Worm (Caenorhabditis elegans) whole organism, late embryonic: ENCODE results near the gene ent-7.

Experiments used
- F13H6.1 ChIP-seq: sonication (generic microtip); optimal IDR thresholded peaks from 2 replicates; lab custom pipeline; 2016; ENCODE audit warnings: missing genetic modification characterization, missing compliant biosample characterization
- K02D7.2 ChIP-seq: sonication (generic microtip); optimal IDR thresholded peaks from 2 replicates; lab custom pipeline; 2017; ENCODE audit warnings: mild to moderate bottlenecking, missing genetic modification characterization, missing compliant biosample characterization
- T23F11.4 ChIP-seq: fragments of 200-800 bp; sonication (Bioruptor generic); optimal IDR thresholded peaks from 2 replicates; lab custom pipeline; 2018; ENCODE audit warnings: mild to moderate bottlenecking, missing genetic modification characterization, missing compliant biosample characterization
- ama-1 ChIP-seq: fragments of 150-350 bp; optimal IDR thresholded peaks from 2 replicates; lab custom pipeline; 2014
- ceh-22 ChIP-seq: sonication (generic microtip); optimal IDR thresholded peaks from 2 replicates; lab custom pipeline; 2017; ENCODE audit warnings: missing biosample characterization, missing genetic modification characterization
- ceh-24 ChIP-seq: sonication (generic microtip); optimal IDR thresholded peaks from 2 replicates; lab custom pipeline; 2016; ENCODE audit warnings: mild to moderate bottlenecking, missing genetic modification characterization, missing compliant biosample characterization
- ceh-31 ChIP-seq: sonication (generic microtip); optimal IDR thresholded peaks from 2 replicates; lab custom pipeline; 2016; ENCODE audit warnings: missing genetic modification characterization, missing compliant biosample characterization
- ceh-34 ChIP-seq: sonication (generic microtip); optimal IDR thresholded peaks from 2 replicates; lab custom pipeline; 2016; ENCODE audit warnings: mild to moderate bottlenecking, missing genetic modification characterization, missing compliant biosample characterization
- ceh-9 ChIP-seq: sonication (generic microtip); optimal IDR thresholded peaks from 2 replicates; lab custom pipeline; 2016; ENCODE audit warnings: mild to moderate bottlenecking, missing genetic modification characterization, inconsistent platforms, missing compliant biosample characterization
- che-1 ChIP-seq: sonication (generic microtip); optimal IDR thresholded peaks from 2 replicates; lab custom pipeline; 2016; ENCODE audit warnings: mild to moderate bottlenecking, missing genetic modification characterization, missing compliant biosample characterization
- dmd-4 ChIP-seq: sonication (generic microtip); optimal IDR thresholded peaks from 2 replicates; lab custom pipeline; 2016; ENCODE audit warnings: borderline replicate concordance, missing genetic modification characterization, missing compliant biosample characterization
- elt-2 ChIP-seq: sonication (generic microtip); optimal IDR thresholded peaks from 2 replicates; lab custom pipeline; 2016; ENCODE audit warnings: missing genetic modification reagents, missing genetic modification characterization, missing compliant biosample characterization
- ets-4 ChIP-seq: sonication (generic microtip); optimal IDR thresholded peaks from 2 replicates; lab custom pipeline; 2016; ENCODE audit warnings: missing genetic modification characterization, missing compliant biosample characterization
- eyg-1 ChIP-seq: sonication (generic microtip); optimal IDR thresholded peaks from 2 replicates; lab custom pipeline; 2016; ENCODE audit warnings: missing genotype, missing genetic modification characterization, missing compliant biosample characterization
- fkh-6 ChIP-seq: sonication (generic microtip); optimal IDR thresholded peaks from 2 replicates; lab custom pipeline; 2016; ENCODE audit warnings: missing genetic modification characterization, missing compliant biosample characterization
- hlh-13 ChIP-seq: fragments of 200-800 bp; sonication (Bioruptor generic); optimal IDR thresholded peaks from 2 replicates; lab custom pipeline; 2018; ENCODE audit warnings: mild to moderate bottlenecking, missing genetic modification characterization, missing compliant biosample characterization
- hlh-8 ChIP-seq: sonication (generic microtip); optimal IDR thresholded peaks from 2 replicates; lab custom pipeline; 2016; ENCODE audit warnings: missing genotype, missing genetic modification characterization, missing compliant biosample characterization
- lin-11 ChIP-seq: fragments of 200-800 bp; sonication (Bioruptor generic); optimal IDR thresholded peaks from 2 replicates; lab custom pipeline; 2018; ENCODE audit warnings: mild to moderate bottlenecking, missing genetic modification characterization, missing compliant biosample characterization
- mec-3 ChIP-seq: sonication (generic microtip); optimal IDR thresholded peaks from 2 replicates; lab custom pipeline; 2016; ENCODE audit warnings: borderline replicate concordance, missing genetic modification characterization, missing compliant biosample characterization
- nfya-1 ChIP-seq: sonication (generic microtip); optimal IDR thresholded peaks from 2 replicates; lab custom pipeline; 2017; ENCODE audit warnings: missing genetic modification characterization, mild to moderate bottlenecking, missing compliant biosample characterization, antibody characterized with exemption, moderate library complexity
- npax-4 ChIP-seq: sonication (generic microtip); optimal IDR thresholded peaks from 2 replicates; lab custom pipeline; 2016; ENCODE audit warnings: missing genetic modification characterization, missing compliant biosample characterization
- odd-2 ChIP-seq: sonication (generic microtip); optimal IDR thresholded peaks from 2 replicates; lab custom pipeline; 2017; ENCODE audit warnings: antibody characterized with exemption, mild to moderate bottlenecking, missing genetic modification characterization, missing compliant biosample characterization
- pat-9 ChIP-seq: fragments of 200-800 bp; sonication (Bioruptor generic); optimal IDR thresholded peaks from 2 replicates; lab custom pipeline; 2018; ENCODE audit warnings: mild to moderate bottlenecking, missing genetic modification characterization, moderate library complexity, missing compliant biosample characterization
- pax-1 ChIP-seq: fragments of 150-350 bp; optimal IDR thresholded peaks from 2 replicates; lab custom pipeline; 2014; ENCODE audit warnings: missing biosample characterization, missing genetic modification characterization
- pha-2 ChIP-seq: sonication (generic microtip); optimal IDR thresholded peaks from 2 replicates; lab custom pipeline; 2017; ENCODE audit warnings: mild to moderate bottlenecking, missing genetic modification characterization, missing compliant biosample characterization
- pha-4 ChIP-seq: fragments of 150-350 bp; optimal IDR thresholded peaks from 2 replicates; lab custom pipeline; 2018; ENCODE audit warnings: missing biosample characterization, missing genetic modification reagents, missing genetic modification characterization
- pqm-1 ChIP-seq: sonication (generic microtip); optimal IDR thresholded peaks from 2 replicates; lab custom pipeline; 2016; ENCODE audit warnings: missing genetic modification characterization, missing compliant biosample characterization
- ref-2 ChIP-seq: sonication (generic microtip); optimal IDR thresholded peaks from 2 replicates; lab custom pipeline; 2016; ENCODE audit warnings: missing genetic modification characterization, missing compliant biosample characterization
- sox-4 ChIP-seq: sonication (generic microtip); optimal IDR thresholded peaks from 2 replicates; lab custom pipeline; 2017; ENCODE audit warnings: mild to moderate bottlenecking, missing genetic modification characterization, inconsistent platforms, missing compliant biosample characterization
- tbx-2 ChIP-seq: sonication (generic microtip); optimal IDR thresholded peaks from 2 replicates; lab custom pipeline; 2016; ENCODE audit warnings: missing genetic modification characterization, missing compliant biosample characterization
- ttx-3 ChIP-seq: sonication (generic microtip); optimal IDR thresholded peaks from 2 replicates; lab custom pipeline; 2016; ENCODE audit warnings: missing genetic modification reagents, missing genetic modification characterization, missing compliant biosample characterization
- unc-42 ChIP-seq: sonication (generic microtip); optimal IDR thresholded peaks from 2 replicates; lab custom pipeline; 2016; ENCODE audit warnings: missing genotype, missing genetic modification characterization, missing compliant biosample characterization
- unc-86 ChIP-seq: sonication (generic microtip); optimal IDR thresholded peaks from 2 replicates; lab custom pipeline; 2016; ENCODE audit warnings: missing genetic modification characterization, missing compliant biosample characterization
- ztf-16 ChIP-seq: sonication (generic microtip); optimal IDR thresholded peaks from 2 replicates; lab custom pipeline; 2017; ENCODE audit warnings: missing genetic modification characterization, missing compliant biosample characterization

Gene ent-7

ce11 chrIV:10036966-10037365 is 19.9 kb downstream of the ent-7 start, which contains the start of gene F44D12.10:
Gene F44D12.10, minus strand, starts transcription at chrIV:10037066.
- TF ChIP-seq nfya-1 (tag; lab: Kevin White, UChicago): no peak
- TF ChIP-seq pha-4 (tag; lab: Kevin White, UChicago): no peak
- no peak for TF ChIP-seq pha-2 (tag; lab: Kevin White, UChicago)
- no peak for TF ChIP-seq pat-9
- TF ChIP-seq fkh-6 (tag; lab: Kevin White, UChicago): no peak
- no peak for TF ChIP-seq ceh-34 (tag; lab: Kevin White, UChicago)
- no peak for TF ChIP-seq ama-1 (lab: Kevin White, UChicago)
- TF ChIP-seq F13H6.1 (tag; lab: Kevin White, UChicago): no peak
- no peak for TF ChIP-seq eyg-1 (tag; lab: Kevin White, UChicago)
- TF ChIP-seq pax-1 (tag; lab: Kevin White, UChicago): no peak
- no peak for TF ChIP-seq sox-4 (tag; lab: Kevin White, UChicago)
- TF ChIP-seq ztf-16 (tag; lab: Kevin White, UChicago): no peak
- TF ChIP-seq ceh-22 (tag; lab: Kevin White, UChicago): no peak
- no peak for TF ChIP-seq pqm-1 (tag; lab: Kevin White, UChicago)
- TF ChIP-seq ceh-24 (tag; lab: Kevin White, UChicago): no peak
- TF ChIP-seq mec-3 (tag; lab: Kevin White, UChicago): no peak
- TF ChIP-seq npax-4 (tag; lab: Kevin White, UChicago): no peak
- TF ChIP-seq K02D7.2 (tag; lab: Kevin White, UChicago): no peak
- TF ChIP-seq ceh-31 (tag; lab: Kevin White, UChicago): no peak
- no peak for TF ChIP-seq dmd-4

DNA sequence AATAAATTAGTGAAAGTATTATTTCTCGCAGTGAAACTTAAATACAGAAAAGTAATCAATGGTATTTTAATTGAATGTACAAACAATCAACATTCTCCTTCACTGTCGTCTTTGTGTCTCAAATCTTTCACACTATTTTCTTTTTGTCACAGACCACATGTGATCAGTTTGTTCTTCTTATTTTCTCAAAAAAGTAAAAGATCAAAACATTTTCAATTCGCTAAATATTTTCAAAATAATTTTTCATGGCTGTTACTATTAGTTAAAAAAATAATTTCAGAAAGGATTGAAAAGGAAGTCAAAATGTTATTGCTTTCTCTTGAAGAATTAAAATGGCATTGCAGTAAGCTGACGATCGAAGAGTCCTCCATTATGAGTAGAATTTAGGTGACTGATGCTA is 23.7 kb downstream of the ent-7 start, which contains the start of gene dhs-31:
Gene dhs-31, minus strand, starts transcription at position 101 of the 400 bp plus-strand sequence.
- no peak for TF ChIP-seq ref-2 (tag; lab: Kevin White, UChicago)
- no peak for TF ChIP-seq T23F11.4 (GFP tag; lab: Kevin White, UChicago)
- TF ChIP-seq che-1 (tag; lab: Kevin White, UChicago): no peak
- no peak for TF ChIP-seq unc-42 (tag; lab: Kevin White, UChicago)
- TF ChIP-seq ttx-3 (tag; lab: Kevin White, UChicago): no peak
- TF ChIP-seq odd-2 (tag; lab: Kevin White, UChicago): no peak

ce11 chrIV:10042881-10043280 is 25.8 kb downstream of the ent-7 start, which contains the start of gene frk-1:
Gene frk-1, plus strand, starts transcription at chrIV:10043181.
- TF ChIP-seq lin-11 (tag; lab: Kevin White, UChicago) (no peak), pat-9 (no peak), elt-2 (tag; lab: Kevin White, UChicago) (no peak)
- TF ChIP-seq, all 69 proteins: peak for 0

DNA sequence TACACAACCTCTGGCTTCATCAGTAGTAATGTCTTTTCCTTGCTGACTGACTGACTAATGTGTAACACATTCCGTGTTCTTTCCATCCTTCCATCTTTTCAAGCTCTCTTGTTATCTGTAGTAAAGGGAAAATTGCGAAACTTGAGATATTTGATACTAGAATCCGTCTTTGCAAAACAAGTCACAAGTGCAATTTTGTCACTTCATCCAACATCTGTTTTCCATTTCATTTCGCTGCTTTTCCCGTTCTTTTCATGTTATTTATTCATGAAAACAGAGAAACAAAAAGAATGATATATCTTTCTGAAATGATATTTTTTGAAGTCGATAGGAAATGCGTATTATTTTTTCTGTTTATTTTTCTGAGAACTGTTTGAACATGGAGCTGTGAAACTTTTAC is 28.9 kb downstream of the ent-7 start:
- no peak for TF ChIP-seq hlh-13 (GFP tag; lab: Kevin White, UChicago)
- TF ChIP-seq unc-86 (tag; lab: Kevin White, UChicago): no peak
- no peak for TF ChIP-seq ceh-9 (tag; lab: Kevin White, UChicago)
- TF ChIP-seq hlh-8 (tag; lab: Kevin White, UChicago): no peak
- no peak for TF ChIP-seq ets-4 (tag; lab: Kevin White, UChicago)
- no peak for TF ChIP-seq T23F11.4 (GFP tag; lab: Kevin White, UChicago)

ce11 chrIV:10047108-10047507 is 30.0 kb downstream of the ent-7 start, which contains the start of gene T04B2.3:
Gene T04B2.3, plus strand, starts transcription at chrIV:10047408.
- TF ChIP-seq tbx-2: no peak
